Fruit fly (Drosophila melanogaster) whole organism, embryonic: ENCODE data around the gene Pcif1.

Experiments
- Ada2b ChIP-seq: fragments of 200-800 bp; sonication (Bioruptor generic); IDR thresholded peaks from 2 replicates; pipeline ENCODE4 v1.3.6; 2022; ENCODE audit warnings: missing biosample characterization, missing genetic modification characterization
- Antp ChIP-seq: fragments of 200-800 bp; sonication (Bioruptor generic); optimal IDR thresholded peaks from 3 replicates; lab custom pipeline; 2016; ENCODE audit warnings: missing biosample characterization, missing genetic modification characterization
- Atf3 ChIP-seq: fragments of 200-800 bp; sonication (Bioruptor generic); optimal IDR thresholded peaks from 3 replicates; lab custom pipeline; 2016; ENCODE audit warnings: missing biosample characterization, missing genetic modification characterization
- Awh ChIP-seq: fragments of 200-800 bp; sonication (Bioruptor generic); IDR thresholded peaks from 2 replicates; pipeline ENCODE4, ENCODE4 v1.3.6; 2022; ENCODE audit warnings: missing biosample characterization, missing genetic modification characterization
- Bgb ChIP-seq: fragments of 200-800 bp; sonication (Bioruptor generic); IDR thresholded peaks from 2 replicates; pipeline ENCODE4 v1.3.6; 2022; ENCODE audit warnings: missing biosample characterization, missing genetic modification characterization; ENCODE audit not compliant: partially characterized antibody
- CG10543 ChIP-seq: fragments of 200-800 bp; sonication (Bioruptor generic); optimal IDR thresholded peaks from 3 replicates; lab custom pipeline; 2017; ENCODE audit warnings: missing biosample characterization, mild to moderate bottlenecking, missing genetic modification characterization, moderate library complexity
- CG10959 ChIP-seq: fragments of 200-800 bp; sonication (Bioruptor generic); IDR thresholded peaks from 2 replicates; pipeline ENCODE4 v1.3.6; 2022; ENCODE audit warnings: missing biosample characterization, missing genetic modification characterization
- CG10979 ChIP-seq: fragments of 200-800 bp; sonication (Bioruptor generic); optimal IDR thresholded peaks from 2 replicates; lab custom pipeline; 2018; ENCODE audit warnings: missing biosample characterization, mild to moderate bottlenecking, missing genetic modification characterization, moderate library complexity
- CG12659 ChIP-seq: fragments of 200-800 bp; sonication (Bioruptor generic); optimal IDR thresholded peaks from 3 replicates; lab custom pipeline; 2017; ENCODE audit warnings: mild to moderate bottlenecking, missing biosample characterization, missing genetic modification reagents, missing genetic modification characterization
- CG12942 ChIP-seq: fragments of 200-800 bp; sonication (Bioruptor generic); optimal IDR thresholded peaks from 3 replicates; lab custom pipeline; 2016; ENCODE audit warnings: missing biosample characterization, missing genetic modification characterization
- CG14965 ChIP-seq: fragments of 200-800 bp; sonication (Bioruptor generic); optimal IDR thresholded peaks from 2 replicates; lab custom pipeline; 2016; ENCODE audit warnings: missing biosample characterization, missing genetic modification characterization, borderline replicate concordance
- CG15601 ChIP-seq: fragments of 200-800 bp; sonication (Bioruptor generic); optimal IDR thresholded peaks from 3 replicates; lab custom pipeline; 2019; ENCODE audit warnings: missing biosample characterization, mild to moderate bottlenecking, missing genetic modification characterization, moderate library complexity
- CG15696 ChIP-seq: fragments of 200-800 bp; sonication (Bioruptor generic); optimal IDR thresholded peaks from 2 replicates; lab custom pipeline; 2019; ENCODE audit warnings: missing biosample characterization, mild to moderate bottlenecking, missing genetic modification characterization, moderate library complexity
- CG16813 ChIP-seq: fragments of 200-800 bp; sonication (Bioruptor generic); IDR thresholded peaks from 3 replicates; pipeline ENCODE4 v1.3.6; 2022; ENCODE audit warnings: missing biosample characterization, missing genetic modification characterization; ENCODE audit not compliant: partially characterized antibody
- CG18619 ChIP-seq: fragments of 200-800 bp; sonication (Bioruptor generic); optimal IDR thresholded peaks from 3 replicates; lab custom pipeline; 2017; ENCODE audit warnings: missing biosample characterization, mild to moderate bottlenecking, missing genetic modification characterization
- CG2678 ChIP-seq: fragments of 200-800 bp; sonication (Bioruptor generic); optimal IDR thresholded peaks from 3 replicates; lab custom pipeline; 2019; ENCODE audit warnings: missing biosample characterization, mild to moderate bottlenecking, missing genetic modification characterization, moderate library complexity
- CG30403 ChIP-seq: fragments of 200-800 bp; sonication (Bioruptor generic); optimal IDR thresholded peaks from 3 replicates; lab custom pipeline; 2016; ENCODE audit warnings: missing biosample characterization, missing genetic modification characterization
- CG34422 ChIP-seq: fragments of 200-800 bp; sonication (Bioruptor generic); IDR thresholded peaks from 3 replicates; pipeline ENCODE4 v1.3.6; 2022; ENCODE audit warnings: missing biosample characterization, missing genetic modification characterization
- CG6854 ChIP-seq: fragments of 200-800 bp; sonication (Bioruptor generic); optimal IDR thresholded peaks from 3 replicates; lab custom pipeline; 2017; ENCODE audit warnings: missing biosample characterization, mild to moderate bottlenecking, missing genetic modification characterization
- CG8478 ChIP-seq: fragments of >200 bp; optimal IDR thresholded peaks from 2 replicates; lab custom pipeline; 2018
- Chrac-16 ChIP-seq: fragments of 200-800 bp; sonication (Bioruptor generic); optimal IDR thresholded peaks from 3 replicates; lab custom pipeline; 2016; ENCODE audit warnings: missing biosample characterization, missing genetic modification characterization
- D19A ChIP-seq: fragments of 200-800 bp; optimal IDR thresholded peaks from 3 replicates; lab custom pipeline; 2019; ENCODE audit warnings: missing biosample characterization, mild to moderate bottlenecking, missing genetic modification characterization, moderate library complexity
- Dll ChIP-seq: fragments of 200-800 bp; sonication (Bioruptor generic); IDR thresholded peaks from 4 replicates; pipeline ENCODE4 v1.3.6; 2022; ENCODE audit warnings: missing biosample characterization, missing genetic modification characterization; ENCODE audit not compliant: partially characterized antibody
- Doc2 ChIP-seq: fragments of 200-800 bp; sonication (Bioruptor generic); IDR thresholded peaks from 2 replicates; pipeline ENCODE4 v1.3.6; 2022; ENCODE audit warnings: missing biosample characterization, missing genetic modification characterization
- ERR ChIP-seq: fragments of 200-800 bp; sonication (Bioruptor generic); optimal IDR thresholded peaks from 2 replicates; lab custom pipeline; 2016; ENCODE audit warnings: missing biosample characterization, missing genetic modification characterization
- Eip74EF ChIP-seq, 2 experiments: fragments of 200-800 bp in 1 of 2; fragments of >200 bp in 1 of 2; sonication (Bioruptor generic) in 1 of 2; optimal IDR thresholded peaks; 2 replicates each; lab custom pipeline; 2017 to 2019; ENCODE audit warnings: missing biosample characterization in 2 of 2, missing genetic modification characterization in 2 of 2, mild to moderate bottlenecking in 1 of 2, moderate library complexity in 1 of 2
- Fer2 ChIP-seq: fragments of 200-800 bp; sonication (Bioruptor generic); optimal IDR thresholded peaks from 2 replicates; lab custom pipeline; 2018; ENCODE audit warnings: missing biosample characterization, mild to moderate bottlenecking, missing genetic modification characterization, moderate library complexity
- Fer3 ChIP-seq: fragments of 200-800 bp; sonication (Bioruptor generic); optimal IDR thresholded peaks from 2 replicates; lab custom pipeline; 2018; ENCODE audit warnings: missing biosample characterization, mild to moderate bottlenecking, missing genetic modification characterization, moderate library complexity
- Hr3 ChIP-seq: fragments of 200-800 bp; sonication (Bioruptor generic); optimal IDR thresholded peaks from 3 replicates; lab custom pipeline; 2016; ENCODE audit warnings: missing biosample characterization, missing genetic modification characterization
- Lim3 ChIP-seq: fragments of 200-800 bp; sonication (Bioruptor generic); IDR thresholded peaks from 2 replicates; pipeline ENCODE4 v1.3.6; 2022; ENCODE audit warnings: missing biosample characterization, missing genetic modification characterization
- Max ChIP-seq: fragments of 200-800 bp; sonication (Bioruptor generic); optimal IDR thresholded peaks from 2 replicates; lab custom pipeline; 2016; ENCODE audit warnings: missing biosample characterization, mild to moderate bottlenecking, missing genetic modification characterization
- Ptx1 ChIP-seq: fragments of 200-800 bp; sonication (Bioruptor generic); IDR thresholded peaks from 2 replicates; pipeline ENCODE4 v1.3.6; 2022; ENCODE audit warnings: missing biosample characterization, missing genetic modification characterization
- Sin3A ChIP-seq: fragments of >200 bp; optimal IDR thresholded peaks from 2 replicates; lab custom pipeline; 2018
- Sry-δ ChIP-seq: fragments of 200-800 bp; sonication (Bioruptor generic); optimal IDR thresholded peaks from 2 replicates; lab custom pipeline; 2016; ENCODE audit warnings: missing biosample characterization, missing genetic modification characterization
- Tbp ChIP-seq: fragments of >200 bp; optimal IDR thresholded peaks from 2 replicates; lab custom pipeline; 2018; ENCODE audit warnings: missing biosample characterization, missing genetic modification characterization
- bowl ChIP-seq: fragments of 200-800 bp; sonication (Bioruptor generic); IDR thresholded peaks from 2 replicates; pipeline ENCODE4 v1.3.6; 2022; ENCODE audit warnings: missing biosample characterization, missing genetic modification characterization
- chm ChIP-seq: fragments of 200-800 bp; sonication (Bioruptor generic); IDR thresholded peaks from 2 replicates; pipeline ENCODE4 v1.3.6; 2022; ENCODE audit warnings: missing biosample characterization, missing genetic modification characterization
- corto ChIP-seq: fragments of 200-800 bp; sonication (Bioruptor generic); optimal IDR thresholded peaks from 2 replicates; lab custom pipeline; 2016; ENCODE audit warnings: missing biosample characterization, mild to moderate bottlenecking, missing genetic modification characterization, moderate library complexity
- hbn ChIP-seq: fragments of 200-800 bp; sonication (Bioruptor generic); IDR thresholded peaks from 2 replicates; pipeline ENCODE4 v1.3.6; 2022; ENCODE audit warnings: missing biosample characterization, missing genetic modification characterization; ENCODE audit not compliant: partially characterized antibody
- knrl ChIP-seq: fragments of 200-800 bp; sonication (Bioruptor generic); IDR thresholded peaks from 3 replicates; pipeline ENCODE4 v1.3.6; 2022; ENCODE audit warnings: missing biosample characterization, missing genetic modification characterization; ENCODE audit not compliant: partially characterized antibody
- nerfin-2 ChIP-seq: fragments of 200-800 bp; sonication (Bioruptor generic); IDR thresholded peaks from 2 replicates; pipeline ENCODE4 v1.3.6; 2022; ENCODE audit warnings: missing biosample characterization, missing genetic modification characterization; ENCODE audit not compliant: partially characterized antibody
- prd ChIP-seq, 3 experiments: fragments of >200 bp in 2 of 3; fragments of 200-800 bp in 1 of 3; sonication (Bioruptor generic) in 1 of 3; optimal IDR thresholded peaks in 2 of 3; IDR thresholded peaks in 1 of 3; 2 replicates in 2 of 3; 3 replicates in 1 of 3; pipeline versions ENCODE4 v1.3.6 to Lab custom; 2017 to 2022; ENCODE audit warnings: missing biosample characterization in 1 of 3, missing genetic modification characterization in 1 of 3
- psq ChIP-seq: fragments of 200-800 bp; sonication (Bioruptor generic); optimal IDR thresholded peaks from 2 replicates; lab custom pipeline; 2017; ENCODE audit warnings: missing biosample characterization, missing genetic modification characterization
- scrt ChIP-seq: fragments of 200-800 bp; sonication (Bioruptor generic); optimal IDR thresholded peaks from 2 replicates; lab custom pipeline; 2018; ENCODE audit warnings: missing biosample characterization, mild to moderate bottlenecking, missing genetic modification characterization, moderate library complexity
- sim ChIP-seq: fragments of 200-800 bp; sonication (Bioruptor generic); IDR thresholded peaks from 2 replicates; pipeline ENCODE4 v1.3.6; 2022; ENCODE audit warnings: missing biosample characterization, missing genetic modification characterization
- sug ChIP-seq: fragments of 200-800 bp; optimal IDR thresholded peaks from 2 replicates; lab custom pipeline; 2019; ENCODE audit warnings: missing biosample characterization, mild to moderate bottlenecking, missing genetic modification characterization, moderate library complexity
- vnd ChIP-seq: fragments of 200-800 bp; sonication (Bioruptor generic); IDR thresholded peaks from 3 replicates; pipeline ENCODE4 v1.3.6; 2022; ENCODE audit warnings: missing biosample characterization, missing genetic modification characterization; ENCODE audit not compliant: partially characterized antibody
- zen2 ChIP-seq: fragments of 200-800 bp; sonication (Bioruptor generic); IDR thresholded peaks from 3 replicates; pipeline ENCODE4 v1.3.6; 2022; ENCODE audit warnings: missing biosample characterization, missing genetic modification characterization; ENCODE audit not compliant: partially characterized antibody

Gene Pcif1

DNA sequence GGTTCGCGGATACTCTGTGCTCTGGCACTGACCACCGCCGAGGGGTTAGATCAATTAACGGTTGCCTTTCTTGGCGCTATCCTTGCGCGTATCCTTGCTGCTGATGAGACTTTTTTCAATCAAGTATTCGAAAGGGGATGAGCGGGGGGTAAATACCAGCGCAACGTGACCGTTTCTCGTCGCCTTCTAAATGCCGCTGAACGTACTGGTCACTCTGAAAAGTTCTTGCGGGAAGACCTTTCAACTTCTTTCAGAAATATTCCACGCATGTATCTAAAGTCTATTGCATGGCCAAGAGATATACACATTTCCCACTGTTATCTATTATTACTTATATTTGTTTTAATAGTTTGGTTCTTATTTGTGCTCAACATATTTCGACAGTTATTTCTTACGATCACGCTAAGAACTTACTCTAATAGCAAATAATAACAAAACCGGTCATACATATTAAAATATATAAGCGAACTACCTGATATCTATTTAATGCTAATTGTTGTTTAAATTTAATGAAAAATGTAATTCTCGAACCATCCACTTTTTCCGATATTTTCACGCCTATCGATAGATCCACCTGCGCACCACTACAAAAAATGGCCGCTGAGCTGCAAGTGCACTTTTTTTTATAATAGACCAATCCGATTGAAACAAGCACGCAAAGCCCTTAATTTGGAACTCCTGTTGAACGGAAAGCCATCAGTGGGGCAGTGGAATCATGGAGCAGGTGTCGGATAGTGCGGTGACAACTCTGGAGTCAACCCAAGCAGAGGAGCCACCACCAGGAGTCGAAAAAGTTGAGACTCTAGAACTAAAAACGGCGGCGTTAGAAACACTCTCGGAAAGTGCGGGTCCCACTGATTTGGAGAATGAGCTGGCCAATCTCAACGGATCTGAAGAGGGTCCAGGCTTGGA is 23.3 kb upstream of the Pcif1 start, which contains the start of the genes CG3634 and HIPP1 (continued):
- TF ChIP-seq Bgb (GFP tag; lab: Robert Waterston, UW): peak; percentile 41; the same call in 1 of the 2 replicates
- TF ChIP-seq prd (optimal IDR thresholded peaks at IDR 0.05; lab: Kevin White, UChicago): no peak
- no peak; the same call in 2 of the 3 replicates for TF ChIP-seq prd (GFP tag; IDR thresholded peaks at IDR 0.05; lab: Robert Waterston, UW)
- no peak for TF ChIP-seq scrt
- TF ChIP-seq Doc2 (GFP tag; lab: Robert Waterston, UW): no peak
- TF ChIP-seq Hr3: no peak
- TF ChIP-seq Fer3 (tag; lab: Kevin White, UChicago): no peak
- no peak for TF ChIP-seq Antp (GFP tag; lab: Kevin White, UChicago)
- no peak for TF ChIP-seq bowl
- TF ChIP-seq Chrac-16 (GFP tag; lab: Kevin White, UChicago): no peak
- TF ChIP-seq psq: no peak
- peak; percentile 80 for TF ChIP-seq Sry-δ (GFP tag; lab: Kevin White, UChicago)
- TF ChIP-seq CG12942 (GFP tag; lab: Kevin White, UChicago): no peak
- TF ChIP-seq CG14965 (GFP tag; lab: Kevin White, UChicago): no peak
- TF ChIP-seq knrl: peak; percentile 67; the same call in 2 of the 3 replicates
- TF ChIP-seq CG15601: no peak
- TF ChIP-seq CG34422 (GFP tag; lab: Robert Waterston, UW): no peak
- no peak for TF ChIP-seq CG15696 (tag; lab: Kevin White, UChicago)
- TF ChIP-seq CG10959: no peak
- peak; percentile 77 for TF ChIP-seq Dll (GFP tag; lab: Robert Waterston, UW)
- no peak for TF ChIP-seq CG8478 (lab: Kevin White, UChicago)
- peak; percentile 52; the same call in 1 of the 3 replicates for TF ChIP-seq zen2
- no peak for TF ChIP-seq Eip74EF (GFP tag; optimal IDR thresholded peaks at IDR 0.05; lab: Kevin White, UChicago)
- TF ChIP-seq sug: no peak
- no peak for TF ChIP-seq CG10979
- peak; percentile 69 for TF ChIP-seq Sin3A (lab: Kevin White, UChicago)
- TF ChIP-seq ERR: no peak
- TF ChIP-seq CG2678 (tag; lab: Kevin White, UChicago): no peak
- no peak for TF ChIP-seq Ptx1 (GFP tag; lab: Robert Waterston, UW)
- no peak for TF ChIP-seq CG6854 (GFP tag; lab: Kevin White, UChicago)
- TF ChIP-seq Tbp (GFP tag; lab: Kevin White, UChicago): no peak
- TF ChIP-seq nerfin-2 (GFP tag; lab: Robert Waterston, UW): 0 out of 2 replicates have a peak, but pooled peaks have one; percentile 29
- no peak for TF ChIP-seq CG10543 (GFP tag; lab: Kevin White, UChicago)
- TF ChIP-seq CG12659: peak; percentile 57
- no peak for TF ChIP-seq Ada2b (GFP tag; lab: Robert Waterston, UW)
- peak; percentile 59 for TF ChIP-seq hbn (GFP tag; lab: Robert Waterston, UW)
- no peak for TF ChIP-seq Fer2 (tag; lab: Kevin White, UChicago)
- no peak for TF ChIP-seq Awh (GFP tag; lab: Robert Waterston, UW)
- TF ChIP-seq CG18619: no peak
- no peak for TF ChIP-seq chm (GFP tag; lab: Robert Waterston, UW)
- TF ChIP-seq CG16813 (GFP tag; lab: Robert Waterston, UW): peak; percentile 50; the same call in 2 of the 3 replicates
- no peak for TF ChIP-seq Atf3 (GFP tag; lab: Kevin White, UChicago)
- no peak for TF ChIP-seq sim
- peak; percentile 68; the same call in 2 of the 3 replicates for TF ChIP-seq vnd (GFP tag; lab: Robert Waterston, UW)
- TF ChIP-seq CG30403 (GFP tag; lab: Kevin White, UChicago): peak; percentile 34
- no peak for TF ChIP-seq D19A (tag; lab: Kevin White, UChicago)
- peak; percentile 37 for TF ChIP-seq Max (GFP tag; lab: Kevin White, UChicago)
- no peak for TF ChIP-seq corto (GFP tag; lab: Kevin White, UChicago)
- no peak for TF ChIP-seq Lim3 (GFP tag; lab: Robert Waterston, UW)
